Worm (Caenorhabditis elegans) whole organism, L4/young adult: ENCODE results near the gene F46C5.9.
A peak's percentile ranks its signal among the peaks of the same experiment; 100 is the strongest.

Source experiments
- W03F9.2 ChIP-seq: fragments of 150-350 bp; optimal IDR thresholded peaks from 2 replicates; lab custom pipeline; 2014; ENCODE audit warnings: missing biosample characterization, missing genetic modification characterization
- dao-5 ChIP-seq: sonication (generic microtip); optimal IDR thresholded peaks from 2 replicates; lab custom pipeline; 2016; ENCODE audit warnings: missing genotype, missing genetic modification characterization, moderate library complexity, missing compliant biosample characterization
- him-1 ChIP-seq: sonication (generic microtip); optimal IDR thresholded peaks from 2 replicates; lab custom pipeline; 2016; ENCODE audit warnings: missing genotype, missing genetic modification reagents, missing genetic modification characterization, missing compliant biosample characterization

The F46C5.9 gene

DNA sequence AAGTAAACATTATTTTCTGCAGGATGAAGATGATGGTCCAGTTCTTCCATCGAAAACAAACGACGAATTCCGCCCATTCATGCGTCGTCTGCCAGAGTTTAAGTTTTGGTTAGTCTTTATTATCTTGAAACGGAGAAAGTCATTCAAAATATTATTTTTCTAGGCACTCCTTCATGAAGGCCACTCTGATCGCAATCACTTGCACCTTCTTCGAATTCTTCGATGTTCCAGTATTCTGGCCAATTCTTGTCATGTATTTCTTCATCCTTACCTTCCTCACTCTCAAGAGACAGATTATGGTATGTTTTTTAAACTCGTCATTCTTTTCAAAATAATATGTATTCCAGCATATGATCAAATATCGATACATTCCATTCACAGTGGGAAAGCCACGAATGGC is 1.3 kb upstream of the F46C5.9 start:
- TF ChIP-seq dao-5 (tag; lab: Kevin White, UChicago) (no peak), W03F9.2 (tag; lab: Kevin White, UChicago) (no peak), him-1 (tag; lab: Kevin White, UChicago) (no peak)

- TF ChIP-seq him-1 (tag; lab: Kevin White, UChicago), result no peak
- TF ChIP-seq W03F9.2 (tag; lab: Kevin White, UChicago), result no peak
- no peak for TF ChIP-seq dao-5 (tag; lab: Kevin White, UChicago)
Measured at ce11 chrII:8808482-8808881, 2.0 kb downstream of the F46C5.9 start, which contains the start of gene F07H5.10. Gene F07H5.10, minus strand, starts transcription at chrII:8808582.

DNA sequence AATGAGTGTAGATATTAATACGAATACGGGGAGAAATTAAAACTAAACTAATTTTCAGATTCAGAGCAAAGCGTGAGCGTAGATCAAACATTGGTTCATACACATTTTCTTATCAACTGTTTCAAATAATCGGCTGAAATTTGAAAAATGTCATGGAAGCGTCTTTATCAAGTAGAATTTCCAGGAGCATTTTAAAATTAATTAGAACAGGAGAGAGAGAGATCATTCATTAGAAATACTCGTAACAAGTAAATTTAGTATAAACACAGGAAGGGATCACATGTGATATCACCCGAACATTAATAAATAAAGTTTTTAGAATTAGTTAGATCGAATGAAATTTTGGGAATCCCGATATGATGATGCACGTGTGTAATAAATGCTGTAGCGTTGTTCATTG is 3.6 kb downstream of the F46C5.9 start, which contains the start of gene pho-13:
Gene pho-13 (minus strand): TSS at position 101 of the 400 bp plus-strand sequence.
- no peak for TF ChIP-seq dao-5 (tag; lab: Kevin White, UChicago)
- TF ChIP-seq him-1 (tag; lab: Kevin White, UChicago), result no peak
- TF ChIP-seq W03F9.2 (tag; lab: Kevin White, UChicago), result no peak

DNA sequence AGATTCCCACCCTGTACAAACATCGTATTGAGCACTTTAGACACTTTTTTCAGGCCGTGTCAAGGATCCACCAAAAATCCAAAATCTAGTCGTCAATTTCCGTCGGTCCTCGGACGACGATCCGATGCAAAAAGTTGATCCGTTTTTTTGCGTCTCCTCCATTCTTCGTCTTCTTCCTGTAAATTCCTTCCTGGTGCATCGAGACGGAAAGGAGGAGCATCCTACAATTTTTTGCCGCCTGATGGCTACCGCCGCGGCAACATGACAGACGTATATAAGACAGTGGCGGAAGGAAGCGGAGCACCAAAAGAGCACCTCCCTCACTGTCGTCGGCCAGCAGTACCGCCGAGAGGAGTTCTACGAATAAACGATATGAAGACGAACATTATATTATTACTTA is 9.7 kb downstream of the F46C5.9 start, which contains the start of gene appg-2:
Gene appg-2 (plus strand): TSS at position 301 of the 400 bp plus-strand sequence.
- TF ChIP-seq him-1 (tag; lab: Kevin White, UChicago), result no peak
- TF ChIP-seq W03F9.2 (tag; lab: Kevin White, UChicago), result no peak
- no peak for TF ChIP-seq dao-5 (tag; lab: Kevin White, UChicago)

- no peak for TF ChIP-seq him-1 (tag; lab: Kevin White, UChicago)
- no peak for TF ChIP-seq dao-5 (tag; lab: Kevin White, UChicago)
- TF ChIP-seq W03F9.2 (tag; lab: Kevin White, UChicago), result no peak
Measured at ce11 chrII:8799725-8800124, 10.8 kb downstream of the F46C5.9 start.

ce11 chrII:8796391-8796790 is 14.1 kb downstream of the F46C5.9 start:
- TF ChIP-seq him-1 (tag; lab: Kevin White, UChicago), result peak; percentile 90
- peak; percentile 6 for TF ChIP-seq W03F9.2 (tag; lab: Kevin White, UChicago)
- TF ChIP-seq dao-5 (tag; lab: Kevin White, UChicago), result no peak

DNA sequence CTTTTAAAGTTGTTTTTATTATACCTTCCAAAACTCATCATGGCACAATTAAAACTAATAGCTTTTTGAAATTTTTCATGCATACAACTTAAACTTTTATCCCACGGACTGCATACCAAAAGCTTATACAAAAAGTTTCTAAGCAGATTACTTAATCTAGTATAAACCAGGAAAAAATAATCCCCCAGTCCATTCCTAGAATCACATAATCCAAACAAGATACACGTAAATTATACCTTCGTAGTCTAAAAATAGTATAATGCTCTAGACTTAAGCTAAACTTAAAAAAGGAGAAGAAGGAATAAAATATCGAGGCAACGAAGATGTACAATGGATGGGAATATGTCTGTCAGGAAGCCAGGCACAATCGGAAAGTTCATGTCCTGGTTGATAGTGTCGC is 15.3 kb downstream of the F46C5.9 start:
- no peak for TF ChIP-seq him-1 (tag; lab: Kevin White, UChicago)
- no peak for TF ChIP-seq W03F9.2 (tag; lab: Kevin White, UChicago)
- TF ChIP-seq dao-5 (tag; lab: Kevin White, UChicago), result no peak

DNA sequence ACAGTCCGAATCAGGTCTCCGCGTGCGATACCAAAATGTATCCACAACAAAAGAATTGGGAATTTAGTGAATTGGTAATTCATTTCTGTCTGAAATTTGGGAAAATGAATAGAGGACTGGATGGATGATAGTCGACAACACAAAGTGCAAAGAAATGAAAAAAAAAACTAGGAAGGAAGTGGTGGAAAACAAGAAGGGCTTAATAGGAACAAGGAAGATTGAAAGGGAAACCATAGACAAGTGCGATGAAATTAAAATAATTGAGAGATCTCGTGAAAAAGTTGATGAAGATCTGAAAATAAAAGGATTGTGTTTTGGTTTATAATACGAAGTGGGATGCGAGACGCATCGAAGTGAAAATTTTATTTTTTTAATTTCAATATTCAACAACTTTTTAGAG is 16.5 kb downstream of the F46C5.9 start, which contains the start of gene F07H5.7:
Gene F07H5.7 (minus strand): TSS at position 101 of the 400 bp plus-strand sequence.
- TF ChIP-seq dao-5 (tag; lab: Kevin White, UChicago) (no peak), him-1 (tag; lab: Kevin White, UChicago) (no peak), W03F9.2 (tag; lab: Kevin White, UChicago) (no peak)

DNA sequence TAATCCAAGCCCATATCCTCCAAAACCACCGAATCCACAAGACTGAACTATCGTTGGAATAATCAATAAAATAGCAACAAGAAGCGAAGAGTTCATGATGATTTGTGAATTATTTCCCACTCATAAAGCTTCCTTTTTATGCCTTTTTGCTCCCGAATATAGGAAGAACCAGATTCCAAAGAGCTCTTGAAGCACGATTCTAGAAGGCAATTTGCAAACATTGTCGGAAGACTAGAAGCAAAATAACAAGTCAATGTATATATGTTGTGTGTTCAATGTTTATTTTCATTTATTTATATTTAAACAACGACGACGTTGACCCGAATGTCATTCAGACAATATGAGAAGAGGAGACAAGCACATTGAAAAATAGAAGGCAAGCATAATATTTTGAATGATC is 17.9 kb downstream of the F46C5.9 start, which contains the start of gene idpa-2:
Gene idpa-2 (minus strand): TSS at position 101 of the 400 bp plus-strand sequence.
- TF ChIP-seq dao-5 (tag; lab: Kevin White, UChicago), result no peak
- TF ChIP-seq him-1 (tag; lab: Kevin White, UChicago), result no peak
- no peak for TF ChIP-seq W03F9.2 (tag; lab: Kevin White, UChicago)

- TF ChIP-seq W03F9.2 (tag; lab: Kevin White, UChicago) (peak; percentile 53), him-1 (tag; lab: Kevin White, UChicago) (no peak)
Measured at ce11 chrII:8789828-8790558, 20.5 kb downstream of the F46C5.9 start, which contains the start of gene F07H5.13. Gene F07H5.13, plus strand, starts transcription at chrII:8790557.

DNA sequence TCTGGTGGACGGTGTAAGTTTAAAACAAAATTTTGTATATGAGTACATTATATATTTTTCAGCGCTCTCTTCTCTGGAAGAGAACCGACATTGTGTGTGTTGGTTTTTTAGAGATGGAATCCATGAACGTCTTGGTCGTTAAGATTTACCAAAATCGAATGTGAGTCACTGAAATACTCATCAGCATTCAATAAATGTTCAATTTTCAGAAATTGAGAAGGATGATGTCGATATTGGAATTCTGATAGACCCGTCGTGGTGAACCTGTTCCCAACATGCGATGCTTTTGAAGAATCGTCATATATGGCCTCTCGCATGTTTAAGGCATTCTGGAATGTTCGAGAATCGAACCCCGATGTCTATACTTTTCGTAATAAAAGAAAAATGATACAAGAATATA is 21.8 kb downstream of the F46C5.9 start:
- TF ChIP-seq him-1 (tag; lab: Kevin White, UChicago), result no peak
- no peak for TF ChIP-seq dao-5 (tag; lab: Kevin White, UChicago)
- no peak for TF ChIP-seq W03F9.2 (tag; lab: Kevin White, UChicago)

DNA sequence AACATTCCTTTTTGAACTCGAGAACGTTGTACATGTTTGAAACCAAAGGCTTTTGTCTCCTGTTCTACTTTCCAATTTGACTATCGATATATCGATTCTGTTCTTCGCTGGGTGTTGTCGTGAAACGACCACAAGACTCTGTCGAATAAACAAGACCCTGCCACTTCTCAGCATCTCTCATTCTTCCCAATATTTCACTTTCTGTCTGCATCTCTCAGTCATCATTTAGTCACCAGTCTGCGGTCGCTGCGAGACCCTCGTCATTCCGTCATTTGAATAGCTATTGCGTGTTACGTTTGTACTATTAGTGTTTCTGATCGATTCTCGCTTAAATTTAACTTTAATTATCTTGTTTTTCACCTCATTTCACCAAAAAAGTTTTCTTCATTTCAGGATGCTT is 23.2 kb downstream of the F46C5.9 start:
- TF ChIP-seq dao-5 (tag; lab: Kevin White, UChicago) (no peak), him-1 (tag; lab: Kevin White, UChicago) (peak; percentile 68), W03F9.2 (tag; lab: Kevin White, UChicago) (peak; percentile 84)

DNA sequence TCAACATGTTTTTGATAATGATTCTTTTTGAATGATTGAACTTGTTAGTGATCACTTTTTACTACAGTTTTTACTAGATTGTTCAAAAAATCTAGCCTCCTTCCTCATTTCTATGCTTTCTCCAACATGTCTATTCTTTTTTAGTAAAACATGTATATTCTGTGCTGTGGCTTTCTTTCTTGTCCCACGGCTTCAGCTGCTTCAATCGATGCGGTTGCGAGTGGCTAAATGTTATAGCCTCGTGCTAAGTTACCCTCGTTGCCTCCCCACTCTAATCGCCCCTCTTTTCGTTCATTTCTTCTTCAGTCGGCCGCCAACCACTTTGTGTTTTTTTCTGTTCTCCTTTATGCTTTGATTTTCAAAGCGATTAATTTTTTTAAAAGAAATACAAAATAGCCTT is 24.7 kb downstream of the F46C5.9 start:
- no peak for TF ChIP-seq dao-5 (tag; lab: Kevin White, UChicago)
- no peak for TF ChIP-seq W03F9.2 (tag; lab: Kevin White, UChicago)
- no peak for TF ChIP-seq him-1 (tag; lab: Kevin White, UChicago)
